Fruit fly (Drosophila melanogaster) whole organism, embryonic: Measurements from ENCODE around the gene CG31265.

Experiments
- ATbp ChIP-seq: fragments of 200-800 bp; sonication (Bioruptor generic); optimal IDR thresholded peaks from 2 replicates; lab custom pipeline; 2017; ENCODE audit warnings: missing biosample characterization, mild to moderate bottlenecking, missing genetic modification characterization, missing genetic modification reagents
- Aef1 ChIP-seq: fragments of 200-800 bp; sonication (Bioruptor generic); IDR thresholded peaks from 3 replicates; pipeline ENCODE4 v1.3.6; 2022; ENCODE audit warnings: missing biosample characterization, missing genetic modification characterization
- B-H2 ChIP-seq: fragments of 200-800 bp; sonication (Bioruptor generic); optimal IDR thresholded peaks from 2 replicates; lab custom pipeline; 2018; ENCODE audit warnings: missing biosample characterization, mild to moderate bottlenecking, missing genetic modification characterization
- CG10274 ChIP-seq: fragments of 200-800 bp; sonication (Bioruptor generic); optimal IDR thresholded peaks from 3 replicates; lab custom pipeline; 2017; ENCODE audit warnings: missing biosample characterization, mild to moderate bottlenecking, missing genetic modification characterization
- CG10366 ChIP-seq: fragments of 200-800 bp; sonication (Bioruptor generic); IDR thresholded peaks from 2 replicates; pipeline ENCODE4 v1.3.6; 2022; ENCODE audit warnings: missing biosample characterization, missing genetic modification characterization
- CG11456 ChIP-seq: fragments of 200-800 bp; sonication (Bioruptor generic); IDR thresholded peaks from 3 replicates; pipeline ENCODE4 v1.3.6; 2022; ENCODE audit warnings: missing biosample characterization, missing genetic modification characterization
- CG12071 ChIP-seq: fragments of 200-800 bp; sonication (Bioruptor generic); optimal IDR thresholded peaks from 3 replicates; lab custom pipeline; 2018; ENCODE audit warnings: missing biosample characterization, mild to moderate bottlenecking, missing genetic modification characterization
- CG12942 ChIP-seq: fragments of 200-800 bp; sonication (Bioruptor generic); optimal IDR thresholded peaks from 3 replicates; lab custom pipeline; 2016; ENCODE audit warnings: missing biosample characterization, missing genetic modification characterization
- CG13424 ChIP-seq: fragments of 200-800 bp; sonication (Bioruptor generic); optimal IDR thresholded peaks from 2 replicates; lab custom pipeline; 2019; ENCODE audit warnings: missing biosample characterization, mild to moderate bottlenecking, missing genetic modification characterization, moderate library complexity
- CG15269 ChIP-seq: fragments of 200-800 bp; sonication (Bioruptor generic); optimal IDR thresholded peaks from 2 replicates; lab custom pipeline; 2018; ENCODE audit warnings: missing biosample characterization, mild to moderate bottlenecking, missing genetic modification characterization, moderate library complexity
- CG17361 ChIP-seq: fragments of 200-800 bp; sonication (Bioruptor generic); IDR thresholded peaks from 3 replicates; pipeline ENCODE4 v1.3.6; 2022; ENCODE audit warnings: missing biosample characterization, missing genetic modification characterization
- CG2678 ChIP-seq: fragments of 200-800 bp; sonication (Bioruptor generic); optimal IDR thresholded peaks from 3 replicates; lab custom pipeline; 2019; ENCODE audit warnings: missing biosample characterization, mild to moderate bottlenecking, missing genetic modification characterization, moderate library complexity
- CG3065 ChIP-seq: fragments of 200-800 bp; sonication (Bioruptor generic); optimal IDR thresholded peaks from 2 replicates; lab custom pipeline; 2016; ENCODE audit warnings: missing biosample characterization, missing genetic modification characterization
- CG34376 ChIP-seq: fragments of 200-800 bp; sonication (Bioruptor generic); optimal IDR thresholded peaks from 2 replicates; lab custom pipeline; 2018; ENCODE audit warnings: missing biosample characterization, mild to moderate bottlenecking, missing genetic modification characterization
- CG4404 ChIP-seq: fragments of 200-800 bp; sonication (Bioruptor generic); IDR thresholded peaks from 2 replicates; pipeline ENCODE4 v1.3.6; 2022; ENCODE audit warnings: missing biosample characterization, missing genetic modification characterization
- CG5953 ChIP-seq: fragments of 200-800 bp; sonication (Bioruptor generic); IDR thresholded peaks from 2 replicates; pipeline ENCODE4 v1.3.6; 2022; ENCODE audit warnings: missing biosample characterization, missing genetic modification characterization
- CG7839 ChIP-seq: fragments of 200-800 bp; sonication (Bioruptor generic); optimal IDR thresholded peaks from 3 replicates; lab custom pipeline; 2018; ENCODE audit warnings: missing biosample characterization, mild to moderate bottlenecking, missing genetic modification characterization, moderate library complexity
- CG8290 ChIP-seq, 3 experiments: fragments of 200-800 bp; sonication (Bioruptor generic); optimal IDR thresholded peaks; 2 replicates each; lab custom pipeline; 2016 to 2019; ENCODE audit warnings: missing biosample characterization in 3 of 3, missing genetic modification characterization in 3 of 3, mild to moderate bottlenecking in 2 of 3, moderate library complexity in 1 of 3
- CG9932 ChIP-seq: fragments of 200-800 bp; sonication (Bioruptor generic); IDR thresholded peaks from 2 replicates; pipeline ENCODE4 v1.3.6; 2022; ENCODE audit warnings: missing biosample characterization, missing genetic modification characterization
- Chrac-16 ChIP-seq: fragments of 200-800 bp; sonication (Bioruptor generic); optimal IDR thresholded peaks from 3 replicates; lab custom pipeline; 2016; ENCODE audit warnings: missing biosample characterization, missing genetic modification characterization
- D19A ChIP-seq: fragments of 200-800 bp; optimal IDR thresholded peaks from 3 replicates; lab custom pipeline; 2019; ENCODE audit warnings: missing biosample characterization, mild to moderate bottlenecking, missing genetic modification characterization, moderate library complexity
- Dbx ChIP-seq: fragments of 200-800 bp; sonication (Bioruptor generic); IDR thresholded peaks from 3 replicates; pipeline ENCODE4 v1.3.6; 2022; ENCODE audit warnings: missing biosample characterization, missing genetic modification characterization
- Doc2 ChIP-seq: fragments of 200-800 bp; sonication (Bioruptor generic); IDR thresholded peaks from 2 replicates; pipeline ENCODE4 v1.3.6; 2022; ENCODE audit warnings: missing biosample characterization, missing genetic modification characterization
- Dref ChIP-seq: fragments of 200-800 bp; sonication (Bioruptor generic); IDR thresholded peaks from 2 replicates; pipeline ENCODE4 v1.3.6; 2022; ENCODE audit warnings: missing biosample characterization, missing genetic modification characterization
- Drgx ChIP-seq: fragments of 200-800 bp; sonication (Bioruptor generic); IDR thresholded peaks from 2 replicates; pipeline ENCODE4 v1.3.6; 2022; ENCODE audit warnings: missing biosample characterization, missing genetic modification characterization
- Fer2 ChIP-seq: fragments of 200-800 bp; sonication (Bioruptor generic); optimal IDR thresholded peaks from 2 replicates; lab custom pipeline; 2018; ENCODE audit warnings: missing biosample characterization, mild to moderate bottlenecking, missing genetic modification characterization, moderate library complexity
- Gug ChIP-seq: fragments of 200-800 bp; sonication (Bioruptor generic); IDR thresholded peaks from 4 replicates; pipeline ENCODE4 v1.3.6; 2022; ENCODE audit warnings: missing biosample characterization, missing genetic modification characterization
- HmgZ ChIP-seq: fragments of 200-800 bp; sonication (Bioruptor generic); optimal IDR thresholded peaks from 2 replicates; lab custom pipeline; 2018; ENCODE audit warnings: missing biosample characterization, mild to moderate bottlenecking, missing genetic modification characterization
- Lim3 ChIP-seq: fragments of 200-800 bp; sonication (Bioruptor generic); IDR thresholded peaks from 2 replicates; pipeline ENCODE4 v1.3.6; 2022; ENCODE audit warnings: missing biosample characterization, missing genetic modification characterization
- NC2α ChIP-seq: fragments of 200-800 bp; sonication (Bioruptor generic); optimal IDR thresholded peaks from 2 replicates; lab custom pipeline; 2016; ENCODE audit warnings: missing biosample characterization, missing genetic modification characterization
- Optix ChIP-seq: fragments of 200-800 bp; sonication (Bioruptor generic); IDR thresholded peaks from 3 replicates; pipeline ENCODE4 v1.3.6; 2022; ENCODE audit warnings: missing biosample characterization, missing genetic modification characterization
- Ravus ChIP-seq: fragments of 200-800 bp; sonication (Bioruptor generic); IDR thresholded peaks from 2 replicates; pipeline ENCODE4 v1.3.6; 2022; ENCODE audit warnings: missing biosample characterization, missing genetic modification characterization
- Ssrp ChIP-seq: fragments of 200-800 bp; sonication (Bioruptor generic); optimal IDR thresholded peaks from 2 replicates; lab custom pipeline; 2018; ENCODE audit warnings: missing biosample characterization, mild to moderate bottlenecking, missing genetic modification characterization, moderate library complexity
- amos ChIP-seq: fragments of 200-800 bp; sonication (Bioruptor generic); IDR thresholded peaks from 2 replicates; pipeline ENCODE4 v1.3.6; 2022; ENCODE audit warnings: missing biosample characterization, missing genetic modification characterization; ENCODE audit not compliant: partially characterized antibody
- ase ChIP-seq: fragments of 200-800 bp; sonication (Bioruptor generic); IDR thresholded peaks from 3 replicates; pipeline ENCODE4 v1.3.6; 2022; ENCODE audit warnings: missing biosample characterization, missing genetic modification characterization
- cato ChIP-seq: fragments of 200-800 bp; sonication (Bioruptor generic); optimal IDR thresholded peaks from 2 replicates; lab custom pipeline; 2016; ENCODE audit warnings: missing biosample characterization, missing genetic modification characterization, borderline replicate concordance
- crol ChIP-seq: fragments of 200-800 bp; sonication (Bioruptor generic); IDR thresholded peaks from 2 replicates; pipeline ENCODE4 v1.3.6; 2022; ENCODE audit warnings: missing biosample characterization, missing genetic modification characterization
- dmrt11E ChIP-seq: fragments of 200-800 bp; sonication (Bioruptor generic); optimal IDR thresholded peaks from 3 replicates; lab custom pipeline; 2018; ENCODE audit warnings: missing biosample characterization, mild to moderate bottlenecking, missing genetic modification characterization, moderate library complexity
- fd102C ChIP-seq: fragments of 200-800 bp; sonication (Bioruptor generic); optimal IDR thresholded peaks from 2 replicates; lab custom pipeline; 2018; ENCODE audit warnings: missing biosample characterization, mild to moderate bottlenecking, missing genetic modification characterization, moderate library complexity
- gcm ChIP-seq: fragments of 200-800 bp; sonication (Bioruptor generic); optimal IDR thresholded peaks from 2 replicates; lab custom pipeline; 2019; ENCODE audit warnings: missing biosample characterization, mild to moderate bottlenecking, missing genetic modification characterization, moderate library complexity
- gcm2 ChIP-seq: fragments of 200-800 bp; sonication (Bioruptor generic); optimal IDR thresholded peaks from 2 replicates; lab custom pipeline; 2016; ENCODE audit warnings: missing biosample characterization, missing genetic modification characterization
- nmo ChIP-seq: fragments of 200-800 bp; sonication (Bioruptor generic); optimal IDR thresholded peaks from 2 replicates; lab custom pipeline; 2018; ENCODE audit warnings: missing biosample characterization, mild to moderate bottlenecking, missing genetic modification characterization, moderate library complexity
- pho ChIP-seq: fragments of 200-800 bp; sonication (Bioruptor generic); optimal IDR thresholded peaks from 2 replicates; lab custom pipeline; 2016; ENCODE audit warnings: missing biosample characterization, missing genetic modification characterization
- phol ChIP-seq: fragments of 200-800 bp; sonication (Bioruptor generic); optimal IDR thresholded peaks from 3 replicates; lab custom pipeline; 2018; ENCODE audit warnings: missing biosample characterization, mild to moderate bottlenecking, missing genetic modification characterization, moderate library complexity
- rib ChIP-seq: fragments of 200-800 bp; sonication (Bioruptor generic); IDR thresholded peaks from 2 replicates; pipeline ENCODE4 v1.3.6; 2022; ENCODE audit warnings: missing biosample characterization, missing genetic modification characterization
- row ChIP-seq: fragments of 200-800 bp; sonication (Bioruptor generic); IDR thresholded peaks from 3 replicates; pipeline ENCODE4 v1.3.6; 2022; ENCODE audit warnings: missing biosample characterization, missing genetic modification characterization
- so ChIP-seq: fragments of 200-800 bp; sonication (Bioruptor generic); IDR thresholded peaks from 3 replicates; pipeline ENCODE4 v1.3.6; 2022; ENCODE audit warnings: missing biosample characterization, missing genetic modification characterization
- trem ChIP-seq: fragments of 200-800 bp; optimal IDR thresholded peaks from 3 replicates; lab custom pipeline; 2019; ENCODE audit warnings: missing biosample characterization, mild to moderate bottlenecking, missing genetic modification characterization, moderate library complexity
- tx ChIP-seq: fragments of 200-800 bp; sonication (Bioruptor generic); optimal IDR thresholded peaks from 2 replicates; lab custom pipeline; 2016; ENCODE audit warnings: missing biosample characterization, missing genetic modification characterization
- vnd ChIP-seq: fragments of 200-800 bp; sonication (Bioruptor generic); IDR thresholded peaks from 3 replicates; pipeline ENCODE4 v1.3.6; 2022; ENCODE audit warnings: missing biosample characterization, missing genetic modification characterization; ENCODE audit not compliant: partially characterized antibody

The CG31265 gene

dm6 chr3R:17117607-17118327, 10.2 kb upstream of the CG31265 start (continued):
- TF ChIP-seq D19A (tag; lab: Kevin White, UChicago) (peak; percentile 95), Gug (GFP tag; lab: Robert Waterston, UW) (no peak), pho (no peak), HmgZ (tag; lab: Kevin White, UChicago) (no peak), so (GFP tag; lab: Robert Waterston, UW) (no peak), Dbx (GFP tag; lab: Robert Waterston, UW) (no peak), B-H2 (no peak), CG12071 (no peak), CG11456 (no peak), CG5953 (GFP tag; lab: Robert Waterston, UW) (no peak), nmo (GFP tag; lab: Kevin White, UChicago) (peak; percentile 64), Doc2 (no peak), Ravus (GFP tag; lab: Robert Waterston, UW) (no peak), CG9932 (GFP tag; lab: Robert Waterston, UW) (no peak), cato (GFP tag; lab: Kevin White, UChicago) (no peak), ase (no peak), Chrac-16 (GFP tag; lab: Kevin White, UChicago) (no peak), gcm (peak; percentile 12), trem (tag; lab: Kevin White, UChicago) (peak; percentile 36), fd102C (GFP tag; lab: Kevin White, UChicago) (no peak), row (GFP tag; lab: Robert Waterston, UW) (peak; percentile 53; the same call in 2 of the 3 replicates), CG8290 (GFP tag; optimal IDR thresholded peaks at IDR 0.05; lab: Kevin White, UChicago) (no peak), CG8290 (tag; optimal IDR thresholded peaks at IDR 0.05; lab: Kevin White, UChicago) (no peak), ATbp (GFP tag; lab: Kevin White, UChicago) (no peak), CG13424 (tag; lab: Kevin White, UChicago) (peak; percentile 18), crol (GFP tag; lab: Robert Waterston, UW) (peak; percentile 85), CG10366 (GFP tag; lab: Robert Waterston, UW) (no peak), CG10274 (peak; percentile 79), vnd (GFP tag; lab: Robert Waterston, UW) (no peak), rib (peak; percentile 20; the same call in 1 of the 2 replicates), CG17361 (GFP tag; lab: Robert Waterston, UW) (peak; percentile 69; the same call in 2 of the 3 replicates), CG12942 (no peak), Drgx (no peak), CG7839 (peak; percentile 40), NC2α (no peak), gcm2 (no peak), CG15269 (tag; lab: Kevin White, UChicago) (no peak), Fer2 (tag; lab: Kevin White, UChicago) (no peak), Aef1 (GFP tag; lab: Robert Waterston, UW) (no peak), CG3065 (GFP tag; lab: Kevin White, UChicago) (no peak), phol (tag; lab: Kevin White, UChicago) (peak; percentile 44), Dref (GFP tag; lab: Robert Waterston, UW) (no peak), Optix (GFP tag; lab: Robert Waterston, UW) (0 out of 3 replicates have a peak, but pooled peaks have one; percentile 35), CG34376 (GFP tag; lab: Kevin White, UChicago) (no peak), Lim3 (GFP tag; lab: Robert Waterston, UW) (no peak), Ssrp (tag; lab: Kevin White, UChicago) (peak; percentile 35), tx (GFP tag; lab: Kevin White, UChicago) (no peak), CG4404 (GFP tag; lab: Robert Waterston, UW) (no peak), amos (GFP tag; lab: Robert Waterston, UW) (no peak), dmrt11E (tag; lab: Kevin White, UChicago) (peak; percentile 62), CG2678 (tag; lab: Kevin White, UChicago) (peak; percentile 42)
